Fruit fly (Drosophila melanogaster): Measurements from ENCODE around the gene CG7992.

The CG7992 gene

DNA sequence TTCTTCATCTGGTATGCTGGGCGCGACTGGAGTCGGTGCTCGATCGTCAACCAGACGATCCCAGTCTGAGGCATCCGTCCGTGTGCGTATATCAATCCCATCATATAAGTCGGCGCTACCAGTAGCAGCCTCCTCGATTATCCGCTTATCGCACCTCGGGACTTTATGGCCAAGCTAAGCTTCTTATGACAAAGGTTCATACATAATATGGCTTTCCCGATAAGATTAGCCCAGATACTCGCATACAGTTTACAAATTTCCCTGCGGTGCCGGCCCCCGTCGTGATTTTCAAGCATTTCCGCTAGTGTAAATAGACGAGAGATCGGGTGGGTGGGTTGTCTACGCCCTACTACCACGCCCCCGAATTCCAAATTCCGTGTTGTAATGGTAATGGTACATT lies 33.2 kb upstream of the CG7992 start, which contains the start of gene CG8028:
Gene CG8028 (minus strand): TSS at position 101 of the 400 bp plus-strand sequence.
- no peak for TF ChIP-seq CG8478 (optimal IDR thresholded peaks at IDR 0.05)
- no peak for TF ChIP-seq pan (optimal IDR thresholded peaks at IDR 0.05)

DNA sequence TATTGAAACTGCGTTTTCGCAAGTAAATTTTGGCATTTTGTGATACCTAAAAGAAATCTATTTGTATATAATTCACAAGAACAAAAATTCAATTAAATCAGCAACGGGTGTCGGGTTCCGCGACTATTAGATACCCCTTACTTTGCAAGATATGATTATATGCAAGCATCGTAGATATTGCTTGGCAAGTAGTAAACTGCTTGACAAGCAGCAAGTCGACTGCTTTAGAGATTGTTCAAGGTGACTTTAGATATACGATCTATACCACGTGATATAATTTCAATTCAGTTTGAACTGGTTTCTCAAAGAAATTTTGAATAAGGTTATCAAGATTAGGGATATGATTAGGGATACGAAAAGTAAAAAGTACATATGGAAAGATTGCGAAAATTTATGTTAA lies 31.3 kb upstream of the CG7992 start:
- TF ChIP-seq psq (optimal IDR thresholded peaks at IDR 0.05) (no peak), pan (optimal IDR thresholded peaks at IDR 0.05) (no peak), EcR (GFP tag; optimal IDR thresholded peaks at IDR 0.05) (no peak), CG8478 (optimal IDR thresholded peaks at IDR 0.05) (no peak), Dll (optimal IDR thresholded peaks at IDR 0.05) (no peak), usp (GFP tag; optimal IDR thresholded peaks at IDR 0.05) (no peak)

DNA sequence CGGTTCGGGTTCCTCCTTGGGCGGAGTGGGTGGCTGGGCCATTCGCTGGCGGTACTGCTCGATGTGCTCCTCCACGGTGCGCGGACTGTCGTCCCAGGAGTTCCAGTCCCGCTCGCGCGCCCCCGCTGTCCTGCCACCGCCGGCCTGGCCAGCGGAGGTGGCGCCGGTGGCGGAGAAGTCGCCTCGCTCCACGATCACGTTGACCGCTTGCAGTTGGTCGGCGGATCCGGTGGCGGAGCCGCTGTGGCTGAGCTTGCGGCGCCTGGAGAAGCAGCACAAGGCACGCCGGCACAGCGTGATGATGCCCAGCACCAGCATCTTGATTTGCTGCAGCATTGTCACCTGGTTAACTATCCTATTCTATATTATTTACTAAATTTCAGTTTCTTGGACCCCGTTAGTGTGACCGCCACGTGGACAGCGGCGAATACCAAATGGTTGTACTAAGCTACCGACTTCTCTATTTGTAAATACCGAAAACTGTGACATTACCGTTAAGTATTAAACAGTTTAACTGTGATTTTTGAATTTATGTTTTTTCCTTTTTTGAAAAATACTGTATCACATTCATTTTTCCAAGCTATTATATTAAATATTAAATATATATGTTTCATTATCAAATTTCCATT lies 29.6 kb upstream of the CG7992 start, which contains the start of the genes CG32537 and CG32536:
Gene CG32537 (minus strand): TSS at position 51 of the 629 bp plus-strand sequence.
Gene CG32536 (minus strand): TSS at position 410 of the 629 bp plus-strand sequence.
- TF ChIP-seq usp (GFP tag; optimal IDR thresholded peaks at IDR 0.05) (no peak), EcR (GFP tag; optimal IDR thresholded peaks at IDR 0.05) (no peak), Dll (optimal IDR thresholded peaks at IDR 0.05) (no peak), psq (optimal IDR thresholded peaks at IDR 0.05) (no peak), pan (optimal IDR thresholded peaks at IDR 0.05) (no peak), CG8478 (optimal IDR thresholded peaks at IDR 0.05) (no peak)

DNA sequence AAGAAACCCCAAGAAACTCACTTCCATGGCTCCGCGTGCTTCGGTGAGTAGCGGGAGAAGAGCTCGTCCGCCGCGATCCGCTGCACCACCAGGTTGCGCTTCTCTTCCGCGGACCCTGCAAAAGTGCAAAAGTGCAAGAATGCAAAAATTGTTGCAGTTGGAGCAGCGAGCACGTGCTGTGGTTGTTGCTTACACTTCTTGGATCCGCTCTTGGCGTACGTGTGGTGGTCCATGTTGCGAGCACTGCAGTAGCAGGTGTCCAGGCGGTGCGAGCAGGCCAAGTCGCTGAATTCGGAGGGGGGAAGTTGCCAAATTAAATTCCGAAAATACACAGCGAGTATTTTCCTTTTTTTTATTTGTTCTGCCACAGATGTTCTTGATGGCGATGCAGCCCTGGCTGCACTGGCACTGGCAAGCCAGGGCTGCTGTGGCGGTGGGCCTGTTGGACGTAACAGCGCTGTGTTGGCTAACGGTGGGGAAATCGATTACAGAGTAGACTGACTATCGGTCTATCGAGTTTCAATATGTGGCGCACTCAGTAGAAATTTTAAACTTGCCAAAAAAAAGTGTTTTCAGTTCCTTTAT lies 21.5 kb upstream of the CG7992 start, which contains the start of gene CG8010:
Gene CG8010 (minus strand): TSS at position 413 of the 585 bp plus-strand sequence.
- no peak for TF ChIP-seq Dll (optimal IDR thresholded peaks at IDR 0.05)
- no peak for TF ChIP-seq EcR (GFP tag; optimal IDR thresholded peaks at IDR 0.05)
- no peak for TF ChIP-seq CG8478 (optimal IDR thresholded peaks at IDR 0.05)
- no peak for TF ChIP-seq pan (optimal IDR thresholded peaks at IDR 0.05)
- no peak for TF ChIP-seq psq (optimal IDR thresholded peaks at IDR 0.05)
- TF ChIP-seq usp (GFP tag; optimal IDR thresholded peaks at IDR 0.05) = no peak

DNA sequence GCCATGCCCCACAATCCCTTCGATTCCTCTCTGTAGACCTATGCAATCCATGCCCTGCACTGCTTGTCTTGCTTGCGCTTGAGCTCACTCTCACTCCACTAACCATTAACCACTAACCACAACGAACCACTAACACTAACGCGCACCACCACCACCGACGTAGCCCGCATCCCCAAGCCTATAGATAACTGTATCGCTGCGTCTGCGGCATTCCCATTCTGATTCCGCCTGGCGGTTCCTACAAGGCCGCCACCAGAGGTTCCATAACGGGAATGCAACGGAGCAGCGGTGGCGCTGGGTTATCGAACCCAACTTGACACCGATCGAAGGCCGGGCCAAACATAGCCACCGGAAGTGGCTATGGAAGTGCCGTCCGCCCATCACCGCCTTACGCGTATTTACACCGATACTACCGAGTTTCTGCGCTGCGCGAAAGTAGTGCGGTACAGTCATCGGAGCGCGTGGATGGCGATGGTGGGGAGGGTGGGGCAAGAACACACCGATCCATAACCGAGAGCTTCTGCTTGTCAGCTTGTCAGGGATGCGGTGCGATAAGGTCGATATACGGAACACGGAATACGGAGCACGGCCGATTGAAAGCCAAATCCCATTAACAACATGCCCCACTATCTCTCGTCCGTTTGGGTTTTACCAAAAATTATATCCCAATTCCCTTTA lies 18.9 kb upstream of the CG7992 start:
- TF ChIP-seq Dll (optimal IDR thresholded peaks at IDR 0.05) (no peak), psq (optimal IDR thresholded peaks at IDR 0.05) (no peak), CG8478 (optimal IDR thresholded peaks at IDR 0.05) (no peak), usp (GFP tag; optimal IDR thresholded peaks at IDR 0.05) (no peak), pan (optimal IDR thresholded peaks at IDR 0.05) (no peak), EcR (GFP tag; optimal IDR thresholded peaks at IDR 0.05) (no peak)

DNA sequence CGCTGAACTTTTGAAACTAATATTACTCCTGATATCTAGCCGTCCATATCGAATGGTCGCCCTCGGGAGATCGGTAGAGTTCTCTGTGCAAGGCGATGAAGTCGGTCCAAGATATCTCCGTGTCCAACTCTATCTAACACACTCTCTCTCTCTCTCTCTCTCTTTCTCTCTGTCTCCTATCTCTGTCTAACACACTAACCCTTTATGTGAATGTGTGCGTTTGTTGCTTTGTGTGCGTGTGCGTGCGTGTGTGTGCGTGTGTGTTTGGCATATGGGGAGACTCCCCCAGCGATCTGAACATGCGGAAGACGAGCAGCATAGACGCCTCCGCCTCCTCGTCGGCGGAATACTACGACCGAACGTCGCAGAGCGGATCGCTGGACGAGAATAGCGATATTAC lies 17.3 kb upstream of the CG7992 start:
- no peak for TF ChIP-seq psq (optimal IDR thresholded peaks at IDR 0.05)
- no peak for TF ChIP-seq usp (GFP tag; optimal IDR thresholded peaks at IDR 0.05)
- no peak for TF ChIP-seq pan (optimal IDR thresholded peaks at IDR 0.05)
- no peak for TF ChIP-seq EcR (GFP tag; optimal IDR thresholded peaks at IDR 0.05)
- TF ChIP-seq Dll (optimal IDR thresholded peaks at IDR 0.05) = no peak
- no peak for TF ChIP-seq CG8478 (optimal IDR thresholded peaks at IDR 0.05)

- TF ChIP-seq Dll (optimal IDR thresholded peaks at IDR 0.05) (no peak), psq (optimal IDR thresholded peaks at IDR 0.05) (no peak), usp (GFP tag; optimal IDR thresholded peaks at IDR 0.05) (no peak), pan (optimal IDR thresholded peaks at IDR 0.05) (no peak), CG8478 (optimal IDR thresholded peaks at IDR 0.05) (no peak)
These were observed 15.5 kb upstream of the CG7992 start for dm6 chrX:19262553-19262952.

DNA sequence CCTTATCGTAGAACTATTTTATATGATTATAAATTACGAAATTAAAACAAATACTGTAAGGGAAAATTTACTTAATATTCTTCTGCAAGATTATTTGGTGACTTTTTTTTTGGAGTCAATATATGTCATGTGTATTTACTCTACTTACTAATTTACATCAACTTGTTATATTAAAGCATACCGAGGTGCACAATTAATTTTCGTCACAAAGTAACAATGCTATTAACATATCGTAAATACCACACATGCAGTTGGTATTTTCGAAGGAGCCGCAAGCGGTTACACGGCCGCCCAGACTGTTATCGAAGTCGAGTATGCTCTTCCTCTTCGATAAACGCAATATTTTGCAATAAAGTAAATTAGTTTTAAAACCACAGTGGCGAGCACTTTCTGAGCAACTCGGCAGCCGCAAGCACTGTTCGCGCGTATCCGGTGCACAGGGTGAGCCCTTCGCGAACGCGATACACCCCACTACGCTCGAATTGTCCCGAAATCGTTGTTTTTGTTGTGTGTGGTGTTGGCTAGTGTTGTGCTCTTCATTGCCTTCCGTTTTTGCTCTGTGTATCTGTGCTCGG lies 14.6 kb upstream of the CG7992 start, which contains the start of gene Vav:
Gene Vav (plus strand): TSS at position 293 of the 575 bp plus-strand sequence.
- TF ChIP-seq Dll (optimal IDR thresholded peaks at IDR 0.05) (no peak), EcR (GFP tag; optimal IDR thresholded peaks at IDR 0.05) (no peak), psq (optimal IDR thresholded peaks at IDR 0.05) (no peak), usp (GFP tag; optimal IDR thresholded peaks at IDR 0.05) (no peak), CG8478 (optimal IDR thresholded peaks at IDR 0.05) (no peak), pan (optimal IDR thresholded peaks at IDR 0.05) (no peak)

- no peak for TF ChIP-seq pan (optimal IDR thresholded peaks at IDR 0.05)
- TF ChIP-seq CG8478 (optimal IDR thresholded peaks at IDR 0.05) = no peak
- no peak for TF ChIP-seq EcR (GFP tag; optimal IDR thresholded peaks at IDR 0.05)
- TF ChIP-seq psq (optimal IDR thresholded peaks at IDR 0.05) = no peak
- no peak for TF ChIP-seq usp (GFP tag; optimal IDR thresholded peaks at IDR 0.05)
- no peak for TF ChIP-seq Dll (optimal IDR thresholded peaks at IDR 0.05)
These were observed 14.0 kb upstream of the CG7992 start, which contains the start of gene rictor for dm6 chrX:19261071-19261470. Gene rictor (minus strand): TSS chrX:19261240.

DNA sequence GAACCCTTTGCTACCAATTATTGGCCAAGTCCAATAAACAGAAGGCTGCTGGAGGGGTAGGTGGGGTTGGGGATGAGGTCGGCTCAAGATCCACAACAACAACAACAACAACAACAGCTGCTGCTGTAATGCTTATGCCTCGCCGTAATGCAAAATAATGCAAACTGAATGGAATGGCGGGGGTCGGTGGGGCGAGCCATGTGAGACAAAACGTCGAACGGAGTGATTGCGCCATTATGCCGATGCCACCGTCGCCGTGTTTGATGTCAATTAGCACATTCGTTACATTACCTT lies 13.6 kb upstream of the CG7992 start:
- no peak for TF ChIP-seq psq (optimal IDR thresholded peaks at IDR 0.05)
- TF ChIP-seq pan (optimal IDR thresholded peaks at IDR 0.05) = no peak
- TF ChIP-seq Dll (optimal IDR thresholded peaks at IDR 0.05) = peak; percentile 4

DNA sequence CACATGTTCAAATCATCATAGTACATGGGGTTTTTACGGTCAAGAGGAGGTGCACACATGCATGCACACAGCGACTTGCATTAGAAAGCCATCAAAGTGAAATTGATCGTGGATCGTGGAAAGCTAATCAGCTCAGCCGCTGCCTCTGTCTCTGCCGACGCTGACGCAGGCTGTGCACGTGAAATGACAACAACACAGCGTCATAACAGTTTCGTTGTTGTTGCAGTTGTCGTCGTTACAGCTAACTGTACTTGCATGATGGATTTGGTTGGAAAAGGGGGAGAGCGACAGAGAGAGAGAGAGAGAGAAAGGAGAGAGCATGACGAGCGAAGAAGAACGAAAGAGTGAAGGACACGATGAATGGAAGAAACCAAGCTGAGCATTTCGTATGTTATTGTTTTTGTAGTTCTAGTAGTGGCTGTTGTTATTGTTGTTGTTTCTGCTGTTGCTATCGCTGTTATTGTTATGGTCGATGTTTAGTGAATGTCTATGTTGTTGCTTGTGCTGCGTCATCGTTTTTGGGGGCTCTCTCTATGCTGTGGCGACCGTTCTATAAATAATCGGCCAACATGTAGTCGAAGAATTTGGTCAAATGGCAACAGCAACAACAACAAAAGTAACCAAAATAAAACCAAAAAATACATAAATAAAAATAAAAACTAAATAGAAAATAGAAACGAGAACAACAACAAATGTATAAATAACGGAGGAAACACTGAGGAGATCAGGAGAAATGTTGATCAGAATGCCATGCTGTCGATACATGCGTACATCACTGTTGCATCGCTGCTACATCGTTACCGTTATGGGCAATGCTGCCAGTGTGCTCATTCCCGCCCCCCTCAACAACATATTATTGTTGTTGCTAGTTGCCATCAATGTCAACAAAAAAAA lies 13.0 kb upstream of the CG7992 start:
- no peak for TF ChIP-seq psq (optimal IDR thresholded peaks at IDR 0.05)
- TF ChIP-seq CG8478 (optimal IDR thresholded peaks at IDR 0.05) = no peak
- no peak for TF ChIP-seq pan (optimal IDR thresholded peaks at IDR 0.05)
- no peak for TF ChIP-seq Dll (optimal IDR thresholded peaks at IDR 0.05)
- no peak for TF ChIP-seq EcR (GFP tag; optimal IDR thresholded peaks at IDR 0.05)
- no peak for TF ChIP-seq usp (GFP tag; optimal IDR thresholded peaks at IDR 0.05)

Data from whole organism.